Fruit fly (Drosophila melanogaster) whole organism, embryonic: ENCODE data around the gene cv-c.

Experiments used
- Atf3 ChIP-seq: fragments of 200-800 bp; sonication (Bioruptor generic); optimal IDR thresholded peaks from 3 replicates; lab custom pipeline; 2016; ENCODE audit warnings: missing biosample characterization, missing genetic modification characterization
- CG10209 ChIP-seq: fragments of 200-800 bp; sonication (Bioruptor generic); optimal IDR thresholded peaks from 3 replicates; lab custom pipeline; 2017; ENCODE audit warnings: missing biosample characterization, mild to moderate bottlenecking, missing genetic modification characterization, missing genetic modification reagents
- CG10462 ChIP-seq: fragments of 200-800 bp; sonication (Bioruptor generic); optimal IDR thresholded peaks from 2 replicates; lab custom pipeline; 2016; ENCODE audit warnings: missing biosample characterization, missing genetic modification characterization
- CG11560 ChIP-seq: fragments of 200-800 bp; sonication (Bioruptor generic); IDR thresholded peaks from 3 replicates; pipeline ENCODE4 v1.3.6; 2022; ENCODE audit warnings: missing biosample characterization, missing genetic modification characterization
- CG11696 ChIP-seq: fragments of 200-800 bp; sonication (Bioruptor generic); IDR thresholded peaks from 2 replicates; pipeline ENCODE4 v1.3.6; 2022; ENCODE audit warnings: missing biosample characterization, missing genetic modification characterization
- CG12236 ChIP-seq: fragments of 200-800 bp; sonication (Bioruptor generic); optimal IDR thresholded peaks from 2 replicates; lab custom pipeline; 2016; ENCODE audit warnings: missing biosample characterization, missing genetic modification characterization
- CG13287 ChIP-seq: fragments of 200-800 bp; sonication (Bioruptor generic); IDR thresholded peaks from 2 replicates; pipeline ENCODE4 v1.3.6; 2022; ENCODE audit warnings: missing biosample characterization, missing genetic modification characterization; ENCODE audit not compliant: partially characterized antibody
- CG14710 ChIP-seq: fragments of 200-800 bp; sonication (Bioruptor generic); optimal IDR thresholded peaks from 3 replicates; lab custom pipeline; 2019; ENCODE audit warnings: missing biosample characterization, mild to moderate bottlenecking, missing genetic modification characterization, moderate library complexity
- CG15073 ChIP-seq: fragments of 200-800 bp; sonication (Bioruptor generic); optimal IDR thresholded peaks from 2 replicates; lab custom pipeline; 2016; ENCODE audit warnings: missing biosample characterization, missing genetic modification characterization
- CG1603 ChIP-seq: fragments of 200-800 bp; sonication (Bioruptor generic); optimal IDR thresholded peaks from 2 replicates; lab custom pipeline; 2019; ENCODE audit warnings: missing biosample characterization, mild to moderate bottlenecking, missing genetic modification characterization, moderate library complexity
- CG17385 ChIP-seq: fragments of 200-800 bp; sonication (Bioruptor generic); optimal IDR thresholded peaks from 3 replicates; lab custom pipeline; 2018; ENCODE audit warnings: missing biosample characterization, mild to moderate bottlenecking, missing genetic modification characterization
- CG2129 ChIP-seq: fragments of 200-800 bp; sonication (Bioruptor generic); IDR thresholded peaks from 2 replicates; pipeline ENCODE4 v1.3.6; 2022; ENCODE audit warnings: missing biosample characterization, missing genetic modification characterization; ENCODE audit not compliant: partially characterized antibody
- CG2678 ChIP-seq: fragments of 200-800 bp; sonication (Bioruptor generic); optimal IDR thresholded peaks from 3 replicates; lab custom pipeline; 2019; ENCODE audit warnings: missing biosample characterization, mild to moderate bottlenecking, missing genetic modification characterization, moderate library complexity
- CG32767 ChIP-seq: fragments of 200-800 bp; sonication (Bioruptor generic); IDR thresholded peaks from 2 replicates; pipeline ENCODE4 v1.3.6; 2022; ENCODE audit warnings: missing biosample characterization, missing genetic modification characterization
- CG33557 ChIP-seq: fragments of 200-800 bp; sonication (Bioruptor generic); optimal IDR thresholded peaks from 2 replicates; lab custom pipeline; 2019; ENCODE audit warnings: missing biosample characterization, mild to moderate bottlenecking, missing genetic modification characterization, moderate library complexity
- CG4707 ChIP-seq: fragments of 200-800 bp; sonication (Bioruptor generic); optimal IDR thresholded peaks from 2 replicates; lab custom pipeline; 2018; ENCODE audit warnings: missing biosample characterization, mild to moderate bottlenecking, missing genetic modification characterization, moderate library complexity
- CG4854 ChIP-seq: fragments of 200-800 bp; sonication (Bioruptor generic); optimal IDR thresholded peaks from 2 replicates; lab custom pipeline; 2016; ENCODE audit warnings: missing biosample characterization, missing genetic modification characterization, inconsistent platforms
- CG5953 ChIP-seq: fragments of 200-800 bp; sonication (Bioruptor generic); IDR thresholded peaks from 2 replicates; pipeline ENCODE4 v1.3.6; 2022; ENCODE audit warnings: missing biosample characterization, missing genetic modification characterization
- CG7357 ChIP-seq: fragments of 200-800 bp; sonication (Bioruptor generic); IDR thresholded peaks from 3 replicates; pipeline ENCODE4 v1.3.6; 2022; ENCODE audit warnings: missing biosample characterization, missing genetic modification characterization
- CG7556 ChIP-seq: fragments of 200-800 bp; sonication (Bioruptor generic); optimal IDR thresholded peaks from 2 replicates; lab custom pipeline; 2017; ENCODE audit warnings: missing biosample characterization, mild to moderate bottlenecking, missing genetic modification characterization
- CG9797 ChIP-seq: fragments of 200-800 bp; sonication (Bioruptor generic); optimal IDR thresholded peaks from 3 replicates; lab custom pipeline; 2018; ENCODE audit warnings: missing biosample characterization, mild to moderate bottlenecking, missing genetic modification characterization
- Dbx ChIP-seq: fragments of 200-800 bp; sonication (Bioruptor generic); IDR thresholded peaks from 3 replicates; pipeline ENCODE4 v1.3.6; 2022; ENCODE audit warnings: missing biosample characterization, missing genetic modification characterization
- Fer3 ChIP-seq: fragments of 200-800 bp; sonication (Bioruptor generic); optimal IDR thresholded peaks from 2 replicates; lab custom pipeline; 2018; ENCODE audit warnings: missing biosample characterization, mild to moderate bottlenecking, missing genetic modification characterization, moderate library complexity
- Hey ChIP-seq: fragments of 200-800 bp; sonication (Bioruptor generic); optimal IDR thresholded peaks from 3 replicates; lab custom pipeline; 2018; ENCODE audit warnings: missing biosample characterization, mild to moderate bottlenecking, missing genetic modification characterization
- Hsf ChIP-seq: fragments of 200-800 bp; sonication (Bioruptor generic); optimal IDR thresholded peaks from 3 replicates; lab custom pipeline; 2016; ENCODE audit warnings: missing biosample characterization, missing genetic modification characterization
- MESR4 ChIP-seq: fragments of 200-800 bp; sonication (Bioruptor generic); optimal IDR thresholded peaks from 2 replicates; lab custom pipeline; 2018; ENCODE audit warnings: missing biosample characterization, mild to moderate bottlenecking, missing genetic modification characterization, moderate library complexity
- Mrtf ChIP-seq: fragments of 200-800 bp; sonication (Bioruptor generic); IDR thresholded peaks from 3 replicates; pipeline ENCODE4 v1.3.6; 2022; ENCODE audit warnings: missing biosample characterization, missing genetic modification characterization
- Neu2 ChIP-seq: fragments of 200-800 bp; sonication (Bioruptor generic); optimal IDR thresholded peaks from 3 replicates; lab custom pipeline; 2016; ENCODE audit warnings: missing biosample characterization, missing genetic modification characterization, borderline replicate concordance
- Trl ChIP-seq, 3 experiments: fragments of >200 bp in 2 of 3; fragments of 200-800 bp in 1 of 3; sonication (Bioruptor generic) in 1 of 3; optimal IDR thresholded peaks; 2 replicates in 1 of 3; 3 replicates in 2 of 3; lab custom pipeline; 2016 to 2017; ENCODE audit warnings: missing biosample characterization in 1 of 3, missing genetic modification characterization in 1 of 3
- caup ChIP-seq: fragments of 200-800 bp; sonication (Bioruptor generic); optimal IDR thresholded peaks from 3 replicates; lab custom pipeline; 2017; ENCODE audit warnings: missing biosample characterization, mild to moderate bottlenecking, missing genetic modification characterization, moderate library complexity; ENCODE audit not compliant: severe bottlenecking
- ci ChIP-seq: fragments of 200-800 bp; sonication (Bioruptor generic); IDR thresholded peaks from 3 replicates; pipeline ENCODE4 v1.3.6; 2022; ENCODE audit warnings: missing biosample characterization, missing genetic modification characterization
- crc ChIP-seq: fragments of 200-800 bp; sonication (Bioruptor generic); optimal IDR thresholded peaks from 2 replicates; lab custom pipeline; 2016; ENCODE audit warnings: missing biosample characterization, missing genetic modification characterization
- disco-r ChIP-seq: fragments of 200-800 bp; sonication (Bioruptor generic); optimal IDR thresholded peaks from 2 replicates; lab custom pipeline; 2016; ENCODE audit warnings: missing biosample characterization, missing genetic modification characterization
- inv ChIP-seq: fragments of 200-800 bp; sonication (Bioruptor generic); IDR thresholded peaks from 2 replicates; pipeline ENCODE4 v1.3.6; 2022; ENCODE audit warnings: missing biosample characterization, missing genetic modification characterization; ENCODE audit not compliant: partially characterized antibody
- lab ChIP-seq: fragments of 200-800 bp; sonication (Bioruptor generic); optimal IDR thresholded peaks from 3 replicates; lab custom pipeline; 2017; ENCODE audit warnings: missing biosample characterization, missing genetic modification characterization, mild to moderate bottlenecking, moderate library complexity, missing genetic modification reagents
- luna ChIP-seq: fragments of 200-800 bp; sonication (Bioruptor generic); optimal IDR thresholded peaks from 2 replicates; lab custom pipeline; 2016; ENCODE audit warnings: missing biosample characterization, missing genetic modification characterization
- pho ChIP-seq: fragments of 200-800 bp; sonication (Bioruptor generic); optimal IDR thresholded peaks from 2 replicates; lab custom pipeline; 2016; ENCODE audit warnings: missing biosample characterization, missing genetic modification characterization
- phol ChIP-seq: fragments of 200-800 bp; sonication (Bioruptor generic); optimal IDR thresholded peaks from 3 replicates; lab custom pipeline; 2018; ENCODE audit warnings: missing biosample characterization, mild to moderate bottlenecking, missing genetic modification characterization, moderate library complexity
- pita ChIP-seq: fragments of 200-800 bp; sonication (Bioruptor generic); optimal IDR thresholded peaks from 2 replicates; lab custom pipeline; 2017; ENCODE audit warnings: missing biosample characterization, mild to moderate bottlenecking, missing genetic modification characterization
- row ChIP-seq: fragments of 200-800 bp; sonication (Bioruptor generic); IDR thresholded peaks from 3 replicates; pipeline ENCODE4 v1.3.6; 2022; ENCODE audit warnings: missing biosample characterization, missing genetic modification characterization
- sna ChIP-seq: fragments of 200-800 bp; sonication (Bioruptor generic); IDR thresholded peaks from 2 replicates; pipeline ENCODE4 v1.3.6; 2022; ENCODE audit warnings: missing biosample characterization, missing genetic modification characterization; ENCODE audit not compliant: partially characterized antibody
- ssp ChIP-seq: fragments of 200-800 bp; sonication (Bioruptor generic); IDR thresholded peaks from 2 replicates; pipeline ENCODE4 v1.3.6; 2022; ENCODE audit warnings: missing biosample characterization, missing genetic modification characterization
- tll ChIP-seq, 2 experiments: fragments of 200-800 bp in 1 of 2; fragments of >200 bp in 1 of 2; sonication (Bioruptor generic) in 1 of 2; optimal IDR thresholded peaks; 2 replicates each; lab custom pipeline; 2017 to 2019; ENCODE audit warnings: missing biosample characterization in 2 of 2, missing genetic modification characterization in 2 of 2, mild to moderate bottlenecking in 1 of 2, moderate library complexity in 1 of 2
- trh ChIP-seq: fragments of 200-800 bp; sonication (Bioruptor generic); optimal IDR thresholded peaks from 2 replicates; lab custom pipeline; 2016; ENCODE audit warnings: missing biosample characterization, missing genetic modification characterization
- ttk ChIP-seq: fragments of 200-800 bp; sonication (Bioruptor generic); IDR thresholded peaks from 2 replicates; pipeline ENCODE4 v2.1.2; 2022; ENCODE audit warnings: missing biosample characterization, missing genetic modification characterization
- vfl ChIP-seq: fragments of 200-800 bp; sonication (Bioruptor generic); optimal IDR thresholded peaks from 2 replicates; lab custom pipeline; 2016; ENCODE audit warnings: missing biosample characterization, missing genetic modification characterization
- vvl ChIP-seq: fragments of 200-800 bp; sonication (Bioruptor generic); IDR thresholded peaks from 2 replicates; pipeline ENCODE4 v1.3.6; 2022; ENCODE audit warnings: missing biosample characterization, missing genetic modification characterization
- zen ChIP-seq: fragments of 200-800 bp; sonication (Bioruptor generic); optimal IDR thresholded peaks from 3 replicates; lab custom pipeline; 2018; ENCODE audit warnings: missing biosample characterization, mild to moderate bottlenecking, missing genetic modification characterization, moderate library complexity
- zen2 ChIP-seq: fragments of 200-800 bp; sonication (Bioruptor generic); IDR thresholded peaks from 3 replicates; pipeline ENCODE4 v1.3.6; 2022; ENCODE audit warnings: missing biosample characterization, missing genetic modification characterization; ENCODE audit not compliant: partially characterized antibody

Gene cv-c

dm6 chr3R:14356619-14357018, 124.9 kb downstream of the cv-c start (continued):
- TF ChIP-seq CG4707 (GFP tag; lab: Kevin White, UChicago) (no peak), CG32767 (peak; percentile 55; the same call in 1 of the 2 replicates), ttk (no peak), lab (GFP tag; lab: Kevin White, UChicago) (peak; percentile 64), row (GFP tag; lab: Robert Waterston, UW) (peak; percentile 55), CG10209 (GFP tag; lab: Kevin White, UChicago) (peak; percentile 22), CG33557 (GFP tag; lab: Kevin White, UChicago) (no peak), CG10462 (GFP tag; lab: Kevin White, UChicago) (no peak), Dbx (GFP tag; lab: Robert Waterston, UW) (peak; percentile 62; the same call in 1 of the 3 replicates), crc (GFP tag; lab: Kevin White, UChicago) (no peak), trh (no peak), ssp (no peak), CG7357 (GFP tag; lab: Robert Waterston, UW) (no peak), Trl (optimal IDR thresholded peaks at IDR 0.05; lab: Kevin White, UChicago) (no peak), Trl (GFP tag; optimal IDR thresholded peaks at IDR 0.05; lab: Kevin White, UChicago) (no peak), CG2678 (tag; lab: Kevin White, UChicago) (peak; percentile 37), CG14710 (tag; lab: Kevin White, UChicago) (no peak), pho (GFP tag; lab: Kevin White, UChicago) (no peak), CG12236 (no peak), pita (no peak), CG11560 (tag; lab: Robert Waterston, UW) (no peak), luna (GFP tag; lab: Kevin White, UChicago) (no peak), vvl (GFP tag; lab: Robert Waterston, UW) (peak; percentile 74), Mrtf (peak; percentile 47; the same call in 1 of the 3 replicates), caup (GFP tag; lab: Kevin White, UChicago) (peak; percentile 11), tll (GFP tag; optimal IDR thresholded peaks at IDR 0.05; lab: Kevin White, UChicago) (no peak), ci (peak; percentile 64; the same call in 1 of the 3 replicates), sna (GFP tag; lab: Robert Waterston, UW) (no peak), CG1603 (tag; lab: Kevin White, UChicago) (peak; percentile 59), CG17385 (GFP tag; lab: Kevin White, UChicago) (no peak), CG13287 (GFP tag; lab: Robert Waterston, UW) (no peak), CG4854 (no peak), disco-r (GFP tag; lab: Kevin White, UChicago) (no peak), CG5953 (GFP tag; lab: Robert Waterston, UW) (no peak), Hey (tag; lab: Kevin White, UChicago) (no peak), Atf3 (GFP tag; lab: Kevin White, UChicago) (no peak), phol (tag; lab: Kevin White, UChicago) (no peak), CG11696 (GFP tag; lab: Robert Waterston, UW) (no peak), vfl (GFP tag; lab: Kevin White, UChicago) (no peak), Hsf (GFP tag; lab: Kevin White, UChicago) (no peak), Neu2 (GFP tag; lab: Kevin White, UChicago) (no peak), Fer3 (tag; lab: Kevin White, UChicago) (peak; percentile 19), zen (peak; percentile 26), zen2 (GFP tag; lab: Robert Waterston, UW) (no peak), CG2129 (GFP tag; lab: Robert Waterston, UW) (no peak), MESR4 (GFP tag; lab: Kevin White, UChicago) (no peak), CG9797 (GFP tag; lab: Kevin White, UChicago) (no peak), CG7556 (peak; percentile 21), inv (GFP tag; lab: Robert Waterston, UW) (no peak), CG15073 (GFP tag; lab: Kevin White, UChicago) (no peak)
